Fruit fly (Drosophila melanogaster) whole organism, embryonic: ENCODE data around the gene CG17781.

Experiments
- BEAF-32 ChIP-seq: fragments of 200-800 bp; sonication (Bioruptor generic); optimal IDR thresholded peaks from 3 replicates; lab custom pipeline; 2017; ENCODE audit warnings: missing biosample characterization, missing genetic modification characterization, mild to moderate bottlenecking, moderate library complexity, missing genetic modification reagents
- CG11696 ChIP-seq: fragments of 200-800 bp; sonication (Bioruptor generic); IDR thresholded peaks from 2 replicates; pipeline ENCODE4 v1.3.6; 2022; ENCODE audit warnings: missing biosample characterization, missing genetic modification characterization
- CG13287 ChIP-seq: fragments of 200-800 bp; sonication (Bioruptor generic); IDR thresholded peaks from 2 replicates; pipeline ENCODE4 v1.3.6; 2022; ENCODE audit warnings: missing biosample characterization, missing genetic modification characterization; ENCODE audit not compliant: partially characterized antibody
- CG1603 ChIP-seq: fragments of 200-800 bp; sonication (Bioruptor generic); optimal IDR thresholded peaks from 2 replicates; lab custom pipeline; 2019; ENCODE audit warnings: missing biosample characterization, mild to moderate bottlenecking, missing genetic modification characterization, moderate library complexity
- CG17612 ChIP-seq: fragments of 200-800 bp; sonication (Bioruptor generic); IDR thresholded peaks from 2 replicates; pipeline ENCODE4 v1.3.6; 2022; ENCODE audit warnings: missing biosample characterization, missing genetic modification characterization
- CG2712 ChIP-seq: fragments of 200-800 bp; optimal IDR thresholded peaks from 3 replicates; lab custom pipeline; 2019; ENCODE audit warnings: missing biosample characterization, mild to moderate bottlenecking, missing genetic modification characterization, moderate library complexity
- CG3726 ChIP-seq: fragments of 200-800 bp; sonication (Bioruptor generic); IDR thresholded peaks from 3 replicates; pipeline ENCODE4, ENCODE4 v1.3.6; 2022; ENCODE audit warnings: missing biosample characterization, missing genetic modification characterization
- CG3995 ChIP-seq: fragments of 200-800 bp; sonication (Bioruptor generic); optimal IDR thresholded peaks from 3 replicates; lab custom pipeline; 2016; ENCODE audit warnings: missing biosample characterization, missing genetic modification characterization
- CG4617 ChIP-seq: fragments of 200-800 bp; sonication (Bioruptor generic); optimal IDR thresholded peaks from 3 replicates; lab custom pipeline; 2016; ENCODE audit warnings: missing biosample characterization, missing genetic modification characterization, borderline replicate concordance
- CG5180 ChIP-seq: fragments of 200-800 bp; sonication (Bioruptor generic); optimal IDR thresholded peaks from 3 replicates; lab custom pipeline; 2017; ENCODE audit warnings: missing biosample characterization, missing genetic modification characterization, mild to moderate bottlenecking, moderate library complexity, missing genetic modification reagents
- CG9437 ChIP-seq: fragments of 200-800 bp; sonication (Bioruptor generic); optimal IDR thresholded peaks from 2 replicates; lab custom pipeline; 2018; ENCODE audit warnings: missing biosample characterization, mild to moderate bottlenecking, missing genetic modification characterization
- CG9727 ChIP-seq: fragments of 200-800 bp; sonication (Bioruptor generic); optimal IDR thresholded peaks from 3 replicates; lab custom pipeline; 2017; ENCODE audit warnings: missing biosample characterization, mild to moderate bottlenecking, missing genetic modification characterization
- CG9797 ChIP-seq: fragments of 200-800 bp; sonication (Bioruptor generic); optimal IDR thresholded peaks from 3 replicates; lab custom pipeline; 2018; ENCODE audit warnings: missing biosample characterization, mild to moderate bottlenecking, missing genetic modification characterization
- Doc3 ChIP-seq: fragments of 200-800 bp; sonication (Bioruptor generic); IDR thresholded peaks from 3 replicates; pipeline ENCODE4 v1.3.6; 2022; ENCODE audit warnings: missing biosample characterization, missing genetic modification characterization; ENCODE audit not compliant: partially characterized antibody
- Dp ChIP-seq: fragments of 200-800 bp; sonication (Bioruptor generic); optimal IDR thresholded peaks from 2 replicates; lab custom pipeline; 2018; ENCODE audit warnings: missing biosample characterization, mild to moderate bottlenecking, missing genetic modification characterization, moderate library complexity
- Ets97D ChIP-seq: fragments of 200-800 bp; sonication (Bioruptor generic); optimal IDR thresholded peaks from 3 replicates; lab custom pipeline; 2016; ENCODE audit warnings: missing biosample characterization, missing genetic modification characterization
- Gsc ChIP-seq: fragments of 200-800 bp; sonication (Bioruptor generic); IDR thresholded peaks from 2 replicates; pipeline ENCODE4 v1.3.6; 2022; ENCODE audit warnings: missing biosample characterization, missing genetic modification characterization
- HmgD ChIP-seq: fragments of 200-800 bp; sonication (Bioruptor generic); optimal IDR thresholded peaks from 3 replicates; lab custom pipeline; 2016; ENCODE audit warnings: missing biosample characterization, missing genetic modification characterization
- MBD-R2 ChIP-seq: fragments of 200-800 bp; sonication (Bioruptor generic); IDR thresholded peaks from 2 replicates; pipeline ENCODE4 v1.3.6; 2022; ENCODE audit warnings: missing biosample characterization, missing genetic modification characterization
- MESR4 ChIP-seq: fragments of 200-800 bp; sonication (Bioruptor generic); optimal IDR thresholded peaks from 2 replicates; lab custom pipeline; 2018; ENCODE audit warnings: missing biosample characterization, mild to moderate bottlenecking, missing genetic modification characterization, moderate library complexity
- Mes4 ChIP-seq: fragments of 200-800 bp; sonication (Bioruptor generic); optimal IDR thresholded peaks from 2 replicates; lab custom pipeline; 2016; ENCODE audit warnings: missing biosample characterization, missing genetic modification characterization
- Myb ChIP-seq: fragments of 200-800 bp; sonication (Bioruptor generic); optimal IDR thresholded peaks from 2 replicates; lab custom pipeline; 2016; ENCODE audit warnings: missing biosample characterization, missing genetic modification characterization
- Opbp ChIP-seq: fragments of 200-800 bp; sonication (Bioruptor generic); IDR thresholded peaks from 3 replicates; pipeline ENCODE4 v1.3.6; 2022; ENCODE audit warnings: missing biosample characterization, missing genetic modification characterization; ENCODE audit not compliant: partially characterized antibody
- Ravus ChIP-seq: fragments of 200-800 bp; sonication (Bioruptor generic); IDR thresholded peaks from 2 replicates; pipeline ENCODE4 v1.3.6; 2022; ENCODE audit warnings: missing biosample characterization, missing genetic modification characterization
- Vsx1 ChIP-seq: fragments of 200-800 bp; sonication (Bioruptor generic); optimal IDR thresholded peaks from 2 replicates; lab custom pipeline; 2017; ENCODE audit warnings: missing biosample characterization, mild to moderate bottlenecking, missing genetic modification characterization, missing genetic modification reagents
- YL-1 ChIP-seq: fragments of 200-800 bp; sonication (Bioruptor generic); optimal IDR thresholded peaks from 3 replicates; lab custom pipeline; 2017; ENCODE audit warnings: missing biosample characterization, mild to moderate bottlenecking, missing genetic modification characterization
- ato ChIP-seq: fragments of 200-800 bp; sonication (Bioruptor generic); IDR thresholded peaks from 2 replicates; pipeline ENCODE4 v1.3.6; 2022; ENCODE audit warnings: missing biosample characterization, missing genetic modification characterization; ENCODE audit not compliant: partially characterized antibody
- exex ChIP-seq: fragments of 200-800 bp; sonication (Bioruptor generic); optimal IDR thresholded peaks from 4 replicates; lab custom pipeline; 2018; ENCODE audit warnings: missing biosample characterization, mild to moderate bottlenecking, missing genetic modification characterization, moderate library complexity
- gfzf ChIP-seq: fragments of 200-800 bp; sonication (Bioruptor generic); optimal IDR thresholded peaks from 2 replicates; lab custom pipeline; 2016; ENCODE audit warnings: missing biosample characterization, mild to moderate bottlenecking, missing genetic modification characterization, moderate library complexity
- gro ChIP-seq: fragments of 200-800 bp; sonication (Bioruptor generic); optimal IDR thresholded peaks from 2 replicates; lab custom pipeline; 2016; ENCODE audit warnings: missing biosample characterization, missing genetic modification characterization
- mam ChIP-seq: fragments of 200-800 bp; sonication (Bioruptor generic); optimal IDR thresholded peaks from 3 replicates; lab custom pipeline; 2016; ENCODE audit warnings: missing biosample characterization, missing genetic modification characterization
- mirr ChIP-seq: fragments of 200-800 bp; sonication (Bioruptor generic); optimal IDR thresholded peaks from 3 replicates; lab custom pipeline; 2018; ENCODE audit warnings: missing biosample characterization, mild to moderate bottlenecking, missing genetic modification characterization
- pzg ChIP-seq: fragments of 200-800 bp; sonication (Bioruptor generic); optimal IDR thresholded peaks from 3 replicates; lab custom pipeline; 2018; ENCODE audit warnings: missing biosample characterization, mild to moderate bottlenecking, missing genetic modification characterization, moderate library complexity
- stwl ChIP-seq: fragments of 200-800 bp; sonication (Bioruptor generic); optimal IDR thresholded peaks from 3 replicates; lab custom pipeline; 2018; ENCODE audit warnings: missing biosample characterization, mild to moderate bottlenecking, missing genetic modification characterization, moderate library complexity
- trem ChIP-seq: fragments of 200-800 bp; optimal IDR thresholded peaks from 3 replicates; lab custom pipeline; 2019; ENCODE audit warnings: missing biosample characterization, mild to moderate bottlenecking, missing genetic modification characterization, moderate library complexity

Gene CG17781

dm6 chr3R:24359957-24360356 lies 15.5 kb downstream of the CG17781 start, which contains the start of gene CG18528 (continued):
- TF ChIP-seq Vsx1 (GFP tag; lab: Kevin White, UChicago) = no peak
- TF ChIP-seq Opbp (GFP tag; lab: Robert Waterston, UW) = peak; percentile 34; the same call in 1 of the 3 replicates
- TF ChIP-seq ato (GFP tag; lab: Robert Waterston, UW) = no peak
- peak; percentile 50 for TF ChIP-seq HmgD (GFP tag; lab: Kevin White, UChicago)
- peak; percentile 82 for TF ChIP-seq CG9797 (GFP tag; lab: Kevin White, UChicago)
- no peak for TF ChIP-seq Doc3
- TF ChIP-seq gro (GFP tag; lab: Kevin White, UChicago) = no peak
- TF ChIP-seq CG2712 (tag; lab: Kevin White, UChicago) = no peak
- TF ChIP-seq CG9727 = no peak
- TF ChIP-seq exex (tag; lab: Kevin White, UChicago) = peak; percentile 6
- TF ChIP-seq pzg (GFP tag; lab: Kevin White, UChicago) = peak; percentile 89
- TF ChIP-seq Ravus (GFP tag; lab: Robert Waterston, UW) = no peak
- TF ChIP-seq, all 482 proteins: peak for 57

- TF ChIP-seq Gsc (no peak), CG17612 (no peak), Ets97D (GFP tag; lab: Kevin White, UChicago) (peak; percentile 16), gfzf (GFP tag; lab: Kevin White, UChicago) (peak; percentile 71), CG3995 (peak; percentile 24), YL-1 (GFP tag; lab: Kevin White, UChicago) (peak; percentile 26), CG4617 (peak; percentile 67), CG3726 (GFP tag; lab: Robert Waterston, UW) (0 out of 3 replicates have a peak, but pooled peaks have one; percentile 28), Mes4 (GFP tag; lab: Kevin White, UChicago) (no peak), trem (tag; lab: Kevin White, UChicago) (peak; percentile 10), stwl (tag; lab: Kevin White, UChicago) (peak; percentile 40), CG9437 (GFP tag; lab: Kevin White, UChicago) (peak; percentile 89), CG13287 (peak; percentile 16; the same call in 1 of the 2 replicates), Myb (GFP tag; lab: Kevin White, UChicago) (peak; percentile 94), CG9797 (GFP tag; lab: Kevin White, UChicago) (peak; percentile 62), ato (GFP tag; lab: Robert Waterston, UW) (peak; percentile 22; the same call in 1 of the 2 replicates), pzg (GFP tag; lab: Kevin White, UChicago) (peak; percentile 36), CG5180 (GFP tag; lab: Kevin White, UChicago) (no peak), mam (GFP tag; lab: Kevin White, UChicago) (no peak), Dp (peak; percentile 21), MBD-R2 (GFP tag; lab: Robert Waterston, UW) (peak; percentile 47), MESR4 (GFP tag; lab: Kevin White, UChicago) (peak; percentile 59), BEAF-32 (peak; percentile 16), CG1603 (no peak)
- TF ChIP-seq, all 482 proteins: peak for 18
These were observed 17.8 kb downstream of the CG17781 start, which contains the start of gene Golgin84 for dm6 chr3R:24357698-24358097. Golgin84 (minus strand) TSS chr3R:24357938.

dm6 chr3R:24353448-24353847 lies 22.0 kb downstream of the CG17781 start:
- TF ChIP-seq mirr = peak; percentile 79
- TF ChIP-seq CG11696 (GFP tag; lab: Robert Waterston, UW) = no peak
- peak; percentile 78 for TF ChIP-seq exex (tag; lab: Kevin White, UChicago)
